Worm (Caenorhabditis elegans) whole organism, L1 larva: ENCODE measurements around the gene grd-9.

Experiments used
- C04F5.9 ChIP-seq: sonication (generic microtip); optimal IDR thresholded peaks from 2 replicates; lab custom pipeline; 2016; ENCODE audit warnings: missing genetic modification characterization, missing compliant biosample characterization
- C16A3.4 ChIP-seq: fragments of 150-350 bp; optimal IDR thresholded peaks from 2 replicates; lab custom pipeline; 2014; ENCODE audit warnings: missing biosample characterization, missing genetic modification characterization
- C34B4.2 ChIP-seq: sonication (generic microtip); optimal IDR thresholded peaks from 2 replicates; lab custom pipeline; 2017; ENCODE audit warnings: mild to moderate bottlenecking, missing genetic modification characterization, missing compliant biosample characterization
- F16B12.6 ChIP-seq: fragments of 150-350 bp; optimal IDR thresholded peaks from 2 replicates; lab custom pipeline; 2014; ENCODE audit warnings: missing biosample characterization, missing genetic modification characterization
- aha-1 ChIP-seq: fragments of 150-350 bp; optimal IDR thresholded peaks from 2 replicates; lab custom pipeline; 2014; ENCODE audit warnings: missing biosample characterization, missing genetic modification characterization
- ama-1 ChIP-seq: fragments of 150-350 bp; optimal IDR thresholded peaks from 2 replicates; lab custom pipeline; 2014
- ceh-88 ChIP-seq: fragments of 200-800 bp; sonication (Bioruptor generic); IDR thresholded peaks from 2 replicates; pipeline ENCODE4 v1.3.6; 2022; ENCODE audit warnings: missing genetic modification characterization, missing compliant biosample characterization
- dpl-1 ChIP-seq, 3 experiments: fragments of 150-350 bp in 2 of 3; sonication (generic microtip) in 1 of 3; optimal IDR thresholded peaks; 2 replicates each; lab custom pipeline; 2014 to 2017; ENCODE audit warnings: missing biosample characterization in 3 of 3, missing genetic modification characterization in 3 of 3, missing genetic modification reagents in 3 of 3
- efl-1 ChIP-seq, 4 experiments: fragments of 150-350 bp; optimal IDR thresholded peaks in 3 of 4; peaks in 1 of 4; 1 replicate in 1 of 4; 2 replicates in 3 of 4; lab custom pipeline; 2014; ENCODE audit warnings: missing biosample characterization in 2 of 4, missing genetic modification characterization in 2 of 4, missing genetic modification reagents in 2 of 4
- elt-3 ChIP-seq, 6 experiments: fragments of 150-350 bp in 1 of 6; sonication (generic microtip); optimal IDR thresholded peaks; 2 replicates each; lab custom pipeline; 2017 to 2018; ENCODE audit warnings: missing biosample characterization in 6 of 6, missing genetic modification characterization in 6 of 6, inconsistent platforms in 1 of 6
- ets-5 ChIP-seq: fragments of 200-800 bp; sonication (Bioruptor generic); IDR thresholded peaks from 2 replicates; pipeline ENCODE4 v1.3.6; 2022; ENCODE audit warnings: missing genetic modification characterization, missing compliant biosample characterization
- fkh-10 ChIP-seq: sonication (generic microtip); optimal IDR thresholded peaks from 2 replicates; lab custom pipeline; 2017; ENCODE audit warnings: missing biosample characterization, missing genetic modification reagents, missing genetic modification characterization
- fkh-4 ChIP-seq: sonication (generic microtip); optimal IDR thresholded peaks from 2 replicates; lab custom pipeline; 2016; ENCODE audit warnings: missing compliant biosample characterization, missing genetic modification characterization, borderline replicate concordance
- fos-1 ChIP-seq: fragments of 150-350 bp; optimal IDR thresholded peaks from 2 replicates; lab custom pipeline; 2014; ENCODE audit warnings: missing biosample characterization, missing genetic modification characterization
- grh-1 ChIP-seq: fragments of 200-800 bp; sonication (Bioruptor generic); IDR thresholded peaks from 2 replicates; pipeline ENCODE4 v1.3.6; 2022; ENCODE audit warnings: missing genetic modification reagents, missing genetic modification characterization, missing compliant biosample characterization
- hlh-17 ChIP-seq: fragments of 200-800 bp; sonication (Bioruptor generic); optimal IDR thresholded peaks from 2 replicates; lab custom pipeline; 2018; ENCODE audit warnings: missing genetic modification characterization, mild to moderate bottlenecking, missing compliant biosample characterization, moderate library complexity, borderline replicate concordance
- hpl-2 ChIP-seq: fragments of 150-350 bp; optimal IDR thresholded peaks from 2 replicates; lab custom pipeline; 2014; ENCODE audit warnings: missing biosample characterization, missing genetic modification reagents, missing genetic modification characterization
- irx-1 ChIP-seq: sonication (generic microtip); optimal IDR thresholded peaks from 2 replicates; lab custom pipeline; 2016; ENCODE audit warnings: missing genetic modification characterization, missing compliant biosample characterization
- jun-1 ChIP-seq: fragments of 150-350 bp; optimal IDR thresholded peaks from 2 replicates; lab custom pipeline; 2014; ENCODE audit warnings: missing biosample characterization, missing genetic modification reagents, missing genetic modification characterization
- lin-13 ChIP-seq: fragments of 150-350 bp; optimal IDR thresholded peaks from 2 replicates; lab custom pipeline; 2014; ENCODE audit warnings: missing biosample characterization, missing genetic modification reagents, missing genetic modification characterization
- lin-15B ChIP-seq: fragments of 150-350 bp; sonication (generic microtip); optimal IDR thresholded peaks from 3 replicates; lab custom pipeline; 2014; ENCODE audit warnings: missing biosample characterization, missing genetic modification characterization
- mab-9 ChIP-seq: fragments of 200-800 bp; sonication (Bioruptor generic); IDR thresholded peaks from 2 replicates; pipeline ENCODE4 v1.3.6; 2022; ENCODE audit warnings: missing genetic modification reagents, missing genetic modification characterization, missing compliant biosample characterization
- mef-2 ChIP-seq: fragments of 150-350 bp; optimal IDR thresholded peaks from 2 replicates; lab custom pipeline; 2014; ENCODE audit warnings: missing biosample characterization, missing genetic modification characterization
- mep-1 ChIP-seq: fragments of 150-350 bp; optimal IDR thresholded peaks from 2 replicates; lab custom pipeline; 2014; ENCODE audit warnings: missing biosample characterization, missing genetic modification characterization
- nhr-11 ChIP-seq: fragments of 150-350 bp; optimal IDR thresholded peaks from 2 replicates; lab custom pipeline; 2014; ENCODE audit warnings: missing biosample characterization, missing genetic modification characterization
- nhr-12 ChIP-seq: sonication (generic microtip); optimal IDR thresholded peaks from 2 replicates; lab custom pipeline; 2017; ENCODE audit warnings: missing biosample characterization, missing genetic modification characterization
- nhr-47 ChIP-seq: sonication (generic microtip); optimal IDR thresholded peaks from 2 replicates; lab custom pipeline; 2016; ENCODE audit warnings: mild to moderate bottlenecking, missing genetic modification characterization, moderate library complexity, missing compliant biosample characterization
- nhr-71 ChIP-seq: sonication (generic microtip); optimal IDR thresholded peaks from 2 replicates; lab custom pipeline; 2016; ENCODE audit warnings: mild to moderate bottlenecking, missing genetic modification characterization, moderate library complexity, missing compliant biosample characterization
- nhr-76 ChIP-seq: sonication (generic microtip); optimal IDR thresholded peaks from 2 replicates; lab custom pipeline; 2017; ENCODE audit warnings: missing biosample characterization, missing genetic modification characterization
- nhr-77 ChIP-seq: fragments of 150-350 bp; optimal IDR thresholded peaks from 2 replicates; lab custom pipeline; 2014; ENCODE audit warnings: missing biosample characterization, missing genetic modification characterization
- nhr-85 ChIP-seq: sonication (generic microtip); peaks from one replicate; lab custom pipeline; 2016; ENCODE audit warnings: missing genetic modification characterization, inconsistent platforms, missing compliant biosample characterization
- pqm-1 ChIP-seq: sonication (generic microtip); optimal IDR thresholded peaks from 3 replicates; lab custom pipeline; 2017; ENCODE audit warnings: missing biosample characterization, missing genetic modification characterization
- snu-23 ChIP-seq: sonication (generic microtip); optimal IDR thresholded peaks from 2 replicates; lab custom pipeline; 2016; ENCODE audit warnings: missing genetic modification characterization, missing compliant biosample characterization
- sox-4 ChIP-seq: sonication (generic microtip); optimal IDR thresholded peaks from 2 replicates; lab custom pipeline; 2016; ENCODE audit warnings: missing genetic modification characterization, missing compliant biosample characterization
- sptf-1 ChIP-seq: fragments of 150-350 bp; optimal IDR thresholded peaks from 2 replicates; lab custom pipeline; 2014; ENCODE audit warnings: missing biosample characterization, missing genetic modification characterization
- swsn-7 ChIP-seq: sonication (generic microtip); optimal IDR thresholded peaks from 2 replicates; lab custom pipeline; 2016; ENCODE audit warnings: missing genetic modification characterization, missing compliant biosample characterization
- tbx-2 ChIP-seq: sonication (generic microtip); optimal IDR thresholded peaks from 2 replicates; lab custom pipeline; 2016; ENCODE audit warnings: missing genetic modification characterization, missing compliant biosample characterization
- unc-130 ChIP-seq: fragments of 150-350 bp; optimal IDR thresholded peaks from 2 replicates; lab custom pipeline; 2017; ENCODE audit warnings: missing biosample characterization, missing genetic modification characterization, inconsistent platforms
- unc-62 ChIP-seq: fragments of 150-350 bp; optimal IDR thresholded peaks from 2 replicates; lab custom pipeline; 2014; ENCODE audit warnings: missing biosample characterization, missing genetic modification reagents, missing genetic modification characterization
- unc-86 ChIP-seq: sonication (generic microtip); optimal IDR thresholded peaks from 2 replicates; lab custom pipeline; 2016; ENCODE audit warnings: missing genetic modification characterization, missing compliant biosample characterization
- unc-98 ChIP-seq: fragments of 200-800 bp; sonication (Bioruptor generic); IDR thresholded peaks from 2 replicates; pipeline ENCODE4 v1.3.6; 2022; ENCODE audit warnings: missing genetic modification characterization, missing compliant biosample characterization
- xbp-1 ChIP-seq: sonication (generic microtip); optimal IDR thresholded peaks from 2 replicates; lab custom pipeline; 2016; ENCODE audit warnings: missing genetic modification characterization, missing compliant biosample characterization
- ztf-11 ChIP-seq, 2 experiments: sonication (generic microtip); optimal IDR thresholded peaks; 2 replicates each; lab custom pipeline; 2016 to 2017; ENCODE audit warnings: missing genetic modification characterization in 2 of 2, missing biosample characterization in 1 of 2, missing compliant biosample characterization in 1 of 2

Gene grd-9

DNA sequence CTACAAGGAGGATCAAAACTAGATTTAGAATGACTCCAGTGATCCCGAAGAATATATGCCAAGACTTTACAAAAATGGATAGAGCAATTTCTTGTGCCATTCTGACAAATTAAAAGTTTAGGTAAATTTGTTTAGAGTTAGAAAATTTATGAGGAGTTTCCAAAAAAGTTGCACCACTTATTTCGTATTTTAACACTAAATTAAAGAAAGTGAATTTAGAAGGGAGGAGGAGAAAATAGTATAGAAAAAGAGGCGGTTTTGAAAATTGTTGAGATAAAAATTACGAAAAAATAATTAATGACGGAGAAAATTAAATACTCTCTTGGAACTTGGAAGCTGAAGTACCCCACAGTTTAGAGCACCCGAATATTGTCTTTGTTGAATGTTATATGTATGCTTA lies 11.1 kb downstream of the grd-9 start, which contains the start of gene srd-15:
srd-15 (minus strand) TSS at position 101 of the 400 bp plus-strand sequence.
- TF ChIP-seq fkh-4 (tag; lab: Kevin White, UChicago) (no peak), nhr-77 (tag; lab: Kevin White, UChicago) (no peak), mef-2 (tag; lab: Kevin White, UChicago) (no peak), nhr-47 (tag; lab: Kevin White, UChicago) (no peak), nhr-71 (no peak), unc-62 (no peak), nhr-12 (tag; lab: Kevin White, UChicago) (no peak), fkh-10 (GFP tag; lab: Kevin White, UChicago) (no peak)

DNA sequence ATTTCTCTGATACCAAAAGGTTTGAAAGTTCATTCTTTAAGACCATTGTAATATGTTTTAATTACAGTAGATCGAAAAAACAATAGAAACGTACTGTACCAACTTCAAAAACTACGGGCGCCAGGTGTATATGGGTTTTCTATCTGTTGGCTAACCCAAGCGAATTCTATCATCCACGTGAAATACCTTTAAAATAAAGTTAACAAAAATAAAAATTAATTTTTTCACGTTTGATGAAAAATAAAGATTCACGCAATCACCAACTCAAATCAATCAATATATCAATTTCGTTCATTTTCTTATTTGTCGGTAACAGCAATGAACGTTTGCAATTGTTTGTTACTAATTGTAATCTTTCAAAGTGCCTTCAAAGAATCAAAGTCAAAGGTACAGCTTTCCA lies 12.0 kb downstream of the grd-9 start, which contains the start of gene C04E6.4:
C04E6.4 (plus strand) TSS at position 301 of the 400 bp plus-strand sequence.
- TF ChIP-seq efl-1 (optimal IDR thresholded peaks at IDR 0.05; lab: Kevin White, UChicago) (no peak), efl-1 (GFP tag; optimal IDR thresholded peaks at IDR 0.05 in 1 of 2; lab: Kevin White, UChicago) (no peak), mef-2 (tag; lab: Kevin White, UChicago) (no peak), nhr-85 (tag; lab: Kevin White, UChicago) (no peak), ama-1 (lab: Kevin White, UChicago) (no peak)

DNA sequence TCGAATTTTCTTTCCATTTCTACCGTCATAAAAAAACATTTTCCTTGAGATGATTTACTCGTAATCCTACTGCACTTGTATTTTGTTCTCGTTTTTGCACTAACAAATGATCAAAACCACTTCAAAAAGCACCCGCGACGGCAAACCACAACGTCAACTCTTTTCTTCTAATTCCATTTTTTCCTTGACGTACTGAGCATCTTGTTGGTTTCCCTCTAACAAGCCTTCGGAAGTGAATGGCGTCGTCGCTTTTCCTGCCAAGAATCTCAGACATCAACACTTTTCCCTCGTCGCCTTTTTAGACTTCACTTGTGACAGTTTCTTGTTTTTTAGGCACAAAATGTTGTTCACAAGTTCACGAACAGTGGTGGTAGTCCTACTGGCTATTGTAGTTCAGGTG lies 17.3 kb downstream of the grd-9 start, which contains the start of gene C04E6.13:
C04E6.13 (plus strand) TSS at position 301 of the 400 bp plus-strand sequence.
- no peak for TF ChIP-seq efl-1 (optimal IDR thresholded peaks at IDR 0.05; lab: Kevin White, UChicago)
- peak in 1 of 2 experiments; percentile 7 for TF ChIP-seq efl-1 (GFP tag; optimal IDR thresholded peaks at IDR 0.05 in 1 of 2; lab: Kevin White, UChicago)
- TF ChIP-seq hpl-2 (GFP tag; lab: Kevin White, UChicago): no peak

DNA sequence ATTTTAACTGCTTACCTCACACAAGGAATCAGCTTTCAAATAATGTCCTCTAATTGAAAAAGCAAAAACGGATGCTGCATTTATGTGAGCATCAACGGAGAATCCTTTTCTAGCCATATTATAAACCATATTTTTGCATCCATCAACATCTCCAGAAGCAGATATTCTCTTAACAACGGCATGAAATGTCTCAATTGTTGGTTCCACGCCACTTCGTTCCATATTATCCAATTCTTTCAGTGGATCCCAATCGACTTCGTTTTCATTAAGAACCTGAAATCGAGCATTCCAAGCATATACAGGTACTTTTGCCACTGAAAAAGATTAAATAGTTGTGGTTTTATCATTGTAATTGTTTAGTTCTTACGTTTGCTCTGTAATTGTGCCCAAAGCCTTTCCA lies 21.7 kb downstream of the grd-9 start:
- TF ChIP-seq unc-86 (tag; lab: Kevin White, UChicago): no peak
- TF ChIP-seq efl-1 (optimal IDR thresholded peaks at IDR 0.05; lab: Kevin White, UChicago): no peak
- TF ChIP-seq efl-1 (GFP tag; optimal IDR thresholded peaks at IDR 0.05 in 1 of 2; lab: Kevin White, UChicago): peak in 1 of 2 experiments; percentile 75

DNA sequence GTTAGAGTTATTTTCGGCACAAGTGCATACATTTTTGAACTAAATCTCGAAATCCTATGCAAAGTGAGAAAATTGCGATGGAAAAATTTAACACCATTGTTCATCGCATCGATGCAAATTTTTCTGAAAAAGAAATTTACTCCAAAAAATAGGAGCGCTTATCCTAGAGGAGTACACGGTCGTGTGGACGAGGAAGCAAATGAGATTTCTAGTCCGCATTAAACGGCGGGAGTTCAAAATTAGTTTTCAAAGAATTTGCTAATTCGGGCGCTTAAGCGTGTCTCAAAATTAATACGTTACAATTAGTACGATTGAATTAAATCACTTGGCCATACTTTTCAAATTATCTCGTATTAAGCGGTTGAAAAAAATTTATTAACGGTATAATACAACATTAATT lies 22.6 kb downstream of the grd-9 start, which contains the start of gene lrpr-1:
lrpr-1 (minus strand) TSS at position 185 of the 400 bp plus-strand sequence.
- no peak for TF ChIP-seq ama-1 (lab: Kevin White, UChicago)
- peak; percentile 72 for TF ChIP-seq mep-1 (tag; lab: Kevin White, UChicago)
- TF ChIP-seq fos-1 (tag; lab: Kevin White, UChicago): peak; percentile 59
- no peak for TF ChIP-seq mef-2 (tag; lab: Kevin White, UChicago)
- TF ChIP-seq sptf-1 (tag; lab: Kevin White, UChicago): no peak
- TF ChIP-seq lin-13 (GFP tag; lab: Kevin White, UChicago): peak; percentile 71
- peak; percentile 57 for TF ChIP-seq jun-1 (tag; lab: Kevin White, UChicago)
- peak; percentile 71 for TF ChIP-seq hlh-17 (GFP tag; lab: Kevin White, UChicago)
- peak; percentile 91 for TF ChIP-seq mab-9 (GFP tag; lab: Robert Waterston, UW)
- peak; percentile 71; the same call in 1 of the 2 replicates for TF ChIP-seq ceh-88 (GFP tag; lab: Robert Waterston, UW)
- TF ChIP-seq dpl-1 (GFP tag; optimal IDR thresholded peaks at IDR 0.05; lab: Kevin White, UChicago): peak; percentile 97 to 99 (median 98)
- TF ChIP-seq tbx-2: peak; percentile 97
- no peak for TF ChIP-seq pqm-1
- TF ChIP-seq nhr-76 (tag; lab: Kevin White, UChicago): no peak
- no peak for TF ChIP-seq unc-130 (tag; lab: Kevin White, UChicago)
- peak; percentile 24 for TF ChIP-seq fkh-10 (GFP tag; lab: Kevin White, UChicago)
- peak; percentile 93 for TF ChIP-seq swsn-7 (tag; lab: Kevin White, UChicago)
- TF ChIP-seq sox-4 (tag; lab: Kevin White, UChicago): peak; percentile 98
- TF ChIP-seq C34B4.2 (tag; lab: Kevin White, UChicago): peak; percentile 32
- TF ChIP-seq snu-23: peak; percentile 92
- peak in 1 of 2 experiments; percentile 99 for TF ChIP-seq ztf-11 (tag; optimal IDR thresholded peaks at IDR 0.05; lab: Kevin White, UChicago)
- no peak for TF ChIP-seq ets-5 (GFP tag; lab: Robert Waterston, UW)
- peak; percentile 71 for TF ChIP-seq nhr-11
- TF ChIP-seq irx-1: peak; percentile 98
- peak; percentile 96 for TF ChIP-seq xbp-1
- TF ChIP-seq F16B12.6 (tag; lab: Kevin White, UChicago): peak; percentile 46
- TF ChIP-seq grh-1 (GFP tag; lab: Robert Waterston, UW): peak; percentile 88
- TF ChIP-seq unc-98 (GFP tag; lab: Robert Waterston, UW): peak; percentile 92
- TF ChIP-seq C16A3.4: peak; percentile 42
- TF ChIP-seq C04F5.9 (tag; lab: Kevin White, UChicago): peak; percentile 94
- peak in 2 of 6 experiments; percentile 16 to 35 for TF ChIP-seq elt-3 (tag; optimal IDR thresholded peaks at IDR 0.05; lab: Kevin White, UChicago)
- TF ChIP-seq lin-15B (tag; lab: Kevin White, UChicago): peak; percentile 56
- TF ChIP-seq hpl-2 (GFP tag; lab: Kevin White, UChicago): no peak
- TF ChIP-seq aha-1 (tag; lab: Kevin White, UChicago): no peak
